Fruit fly (Drosophila melanogaster) whole organism: ENCODE data around the gene CG12301.

Source experiments
- pan ChIP-seq: fragments of >200 bp; optimal IDR thresholded peaks from 2 replicates; lab custom pipeline; 2017
- psq ChIP-seq: fragments of >200 bp; optimal IDR thresholded peaks from 2 replicates; lab custom pipeline; 2017

- no peak for TF ChIP-seq pan (lab: Kevin White, UChicago)
- no peak for TF ChIP-seq psq (lab: Kevin White, UChicago)
These were observed 45.4 kb upstream of the CG12301 start, which contains the start of gene CrebA for dm6 chr3L:15535228-15535598.
